Fruit fly (Drosophila melanogaster): ENCODE results near the gene Sld5.

- TF ChIP-seq Lpt (GFP tag; optimal IDR thresholded peaks at IDR 0.05) (no peak), Smox (GFP tag; optimal IDR thresholded peaks at IDR 0.05) (no peak), Ets96B (tag; optimal IDR thresholded peaks at IDR 0.05) (no peak)
These were observed 46.5 kb downstream of the Sld5 start for dm6 chr3R:26009766-26010414.

Measured in whole organism, prepupa.